Worm (Caenorhabditis elegans): ENCODE results near the gene vit-1.

- TF ChIP-seq php-3 (GFP tag; IDR thresholded peaks at IDR 0.05) (no peak), fkh-10 (GFP tag; optimal IDR thresholded peaks at IDR 0.05) (no peak), nhr-28 (tag; optimal IDR thresholded peaks at IDR 0.05) (no peak), zag-1 (tag; optimal IDR thresholded peaks at IDR 0.05) (no peak), unc-130 (GFP tag; optimal IDR thresholded peaks at IDR 0.05) (no peak), unc-39 (tag; optimal IDR thresholded peaks at IDR 0.05) (no peak), saeg-2 (GFP tag; IDR thresholded peaks at IDR 0.05) (no peak), zfp-2 (tag; optimal IDR thresholded peaks at IDR 0.05) (no peak), mdl-1 (tag; optimal IDR thresholded peaks at IDR 0.05) (no peak), daf-19 (GFP tag; conservative IDR thresholded peaks at IDR 0.05) (no peak), ces-1 (GFP tag; optimal IDR thresholded peaks at IDR 0.05) (no peak)
These were observed 38.6 kb upstream of the vit-1 start, which contains the start of gene clik-2 for ce11 chrX:7689119-7689518.
